Fruit fly (Drosophila melanogaster) whole organism, embryonic: ENCODE results near the gene Prp16.
A peak's percentile ranks its signal among the peaks of the same experiment; 100 is the strongest.

Experiments
- Bgb ChIP-seq: fragments of 200-800 bp; sonication (Bioruptor generic); IDR thresholded peaks from 2 replicates; pipeline ENCODE4 v1.3.6; 2022; ENCODE audit warnings: missing biosample characterization, missing genetic modification characterization; ENCODE audit not compliant: partially characterized antibody
- CG10979 ChIP-seq: fragments of 200-800 bp; sonication (Bioruptor generic); optimal IDR thresholded peaks from 2 replicates; lab custom pipeline; 2018; ENCODE audit warnings: missing biosample characterization, mild to moderate bottlenecking, missing genetic modification characterization, moderate library complexity
- CG11093 ChIP-seq: fragments of 200-800 bp; sonication (Bioruptor generic); IDR thresholded peaks from 3 replicates; pipeline ENCODE4 v1.3.6; 2022; ENCODE audit warnings: missing biosample characterization, missing genetic modification characterization
- CG13775 ChIP-seq: fragments of 200-800 bp; sonication (Bioruptor generic); optimal IDR thresholded peaks from 3 replicates; lab custom pipeline; 2017; ENCODE audit warnings: missing biosample characterization, mild to moderate bottlenecking, missing genetic modification characterization
- CG14014 ChIP-seq: fragments of 200-800 bp; sonication (Bioruptor generic); IDR thresholded peaks from 2 replicates; pipeline ENCODE4 v1.3.6; 2022; ENCODE audit warnings: missing biosample characterization, missing genetic modification characterization
- CG15269 ChIP-seq: fragments of 200-800 bp; sonication (Bioruptor generic); optimal IDR thresholded peaks from 2 replicates; lab custom pipeline; 2018; ENCODE audit warnings: missing biosample characterization, mild to moderate bottlenecking, missing genetic modification characterization, moderate library complexity
- CG17568 ChIP-seq: fragments of 200-800 bp; sonication (Bioruptor generic); optimal IDR thresholded peaks from 2 replicates; lab custom pipeline; 2018; ENCODE audit warnings: missing biosample characterization, mild to moderate bottlenecking, missing genetic modification characterization, moderate library complexity
- CG17612 ChIP-seq: fragments of 200-800 bp; sonication (Bioruptor generic); IDR thresholded peaks from 2 replicates; pipeline ENCODE4 v1.3.6; 2022; ENCODE audit warnings: missing biosample characterization, missing genetic modification characterization
- CG18476 ChIP-seq: fragments of 200-800 bp; sonication (Bioruptor generic); optimal IDR thresholded peaks from 2 replicates; lab custom pipeline; 2016; ENCODE audit warnings: missing biosample characterization, mild to moderate bottlenecking, missing genetic modification characterization
- CG2199 ChIP-seq: fragments of 200-800 bp; sonication (Bioruptor generic); IDR thresholded peaks from 3 replicates; pipeline ENCODE4 v1.3.6; 2022; ENCODE audit warnings: missing biosample characterization, missing genetic modification characterization
- CG30020 ChIP-seq: fragments of 200-800 bp; optimal IDR thresholded peaks from 2 replicates; lab custom pipeline; 2019; ENCODE audit warnings: missing biosample characterization, mild to moderate bottlenecking, missing genetic modification characterization, moderate library complexity
- CG3163 ChIP-seq: fragments of 200-800 bp; sonication (Bioruptor generic); optimal IDR thresholded peaks from 3 replicates; lab custom pipeline; 2016; ENCODE audit warnings: missing biosample characterization, missing genetic modification characterization
- CG34422 ChIP-seq: fragments of 200-800 bp; sonication (Bioruptor generic); IDR thresholded peaks from 3 replicates; pipeline ENCODE4 v1.3.6; 2022; ENCODE audit warnings: missing biosample characterization, missing genetic modification characterization
- CG4424 ChIP-seq: fragments of 200-800 bp; sonication (Bioruptor generic); optimal IDR thresholded peaks from 3 replicates; lab custom pipeline; 2016; ENCODE audit warnings: missing biosample characterization, missing genetic modification characterization
- CG4617 ChIP-seq: fragments of 200-800 bp; sonication (Bioruptor generic); optimal IDR thresholded peaks from 3 replicates; lab custom pipeline; 2016; ENCODE audit warnings: missing biosample characterization, missing genetic modification characterization, borderline replicate concordance
- CG4820 ChIP-seq: fragments of 200-800 bp; sonication (Bioruptor generic); optimal IDR thresholded peaks from 3 replicates; lab custom pipeline; 2016; ENCODE audit warnings: missing biosample characterization, missing genetic modification characterization
- CG6272 ChIP-seq: fragments of 200-800 bp; sonication (Bioruptor generic); IDR thresholded peaks from 2 replicates; pipeline ENCODE4 v1.3.6; 2022; ENCODE audit warnings: missing biosample characterization, missing genetic modification characterization
- CG7357 ChIP-seq: fragments of 200-800 bp; sonication (Bioruptor generic); IDR thresholded peaks from 3 replicates; pipeline ENCODE4 v1.3.6; 2022; ENCODE audit warnings: missing biosample characterization, missing genetic modification characterization
- CG8765 ChIP-seq: fragments of 200-800 bp; sonication (Bioruptor generic); IDR thresholded peaks from 2 replicates; pipeline ENCODE4 v1.3.6; 2022; ENCODE audit warnings: missing biosample characterization, missing genetic modification characterization
- D19A ChIP-seq: fragments of 200-800 bp; optimal IDR thresholded peaks from 3 replicates; lab custom pipeline; 2019; ENCODE audit warnings: missing biosample characterization, mild to moderate bottlenecking, missing genetic modification characterization, moderate library complexity
- Fer1 ChIP-seq: fragments of 200-800 bp; sonication (Bioruptor generic); optimal IDR thresholded peaks from 2 replicates; lab custom pipeline; 2017; ENCODE audit warnings: missing biosample characterization, mild to moderate bottlenecking, missing genetic modification characterization
- Hsf ChIP-seq: fragments of 200-800 bp; sonication (Bioruptor generic); optimal IDR thresholded peaks from 3 replicates; lab custom pipeline; 2016; ENCODE audit warnings: missing biosample characterization, missing genetic modification characterization
- MBD-R2 ChIP-seq: fragments of 200-800 bp; sonication (Bioruptor generic); IDR thresholded peaks from 2 replicates; pipeline ENCODE4 v1.3.6; 2022; ENCODE audit warnings: missing biosample characterization, missing genetic modification characterization
- Myb ChIP-seq: fragments of 200-800 bp; sonication (Bioruptor generic); optimal IDR thresholded peaks from 2 replicates; lab custom pipeline; 2016; ENCODE audit warnings: missing biosample characterization, missing genetic modification characterization
- PHDP ChIP-seq: fragments of 200-800 bp; sonication (Bioruptor generic); optimal IDR thresholded peaks from 3 replicates; lab custom pipeline; 2018; ENCODE audit warnings: missing biosample characterization, mild to moderate bottlenecking, missing genetic modification characterization, moderate library complexity
- Ssrp ChIP-seq: fragments of 200-800 bp; sonication (Bioruptor generic); optimal IDR thresholded peaks from 2 replicates; lab custom pipeline; 2018; ENCODE audit warnings: missing biosample characterization, mild to moderate bottlenecking, missing genetic modification characterization, moderate library complexity
- ab ChIP-seq: fragments of 200-800 bp; sonication (Bioruptor generic); optimal IDR thresholded peaks from 2 replicates; lab custom pipeline; 2016; ENCODE audit warnings: missing biosample characterization, missing genetic modification characterization
- ac ChIP-seq: fragments of 200-800 bp; sonication (Bioruptor generic); optimal IDR thresholded peaks from 3 replicates; lab custom pipeline; 2017; ENCODE audit warnings: missing biosample characterization, mild to moderate bottlenecking, missing genetic modification characterization
- chn ChIP-seq: fragments of 200-800 bp; sonication (Bioruptor generic); optimal IDR thresholded peaks from 2 replicates; lab custom pipeline; 2016; ENCODE audit warnings: missing biosample characterization, missing genetic modification characterization
- corto ChIP-seq: fragments of 200-800 bp; sonication (Bioruptor generic); optimal IDR thresholded peaks from 2 replicates; lab custom pipeline; 2016; ENCODE audit warnings: missing biosample characterization, mild to moderate bottlenecking, missing genetic modification characterization, moderate library complexity
- disco-r ChIP-seq: fragments of 200-800 bp; sonication (Bioruptor generic); optimal IDR thresholded peaks from 2 replicates; lab custom pipeline; 2016; ENCODE audit warnings: missing biosample characterization, missing genetic modification characterization
- en ChIP-seq: fragments of 200-800 bp; sonication (Bioruptor generic); optimal IDR thresholded peaks from 2 replicates; lab custom pipeline; 2016; ENCODE audit warnings: missing biosample characterization, missing genetic modification characterization
- eve ChIP-seq, 2 experiments: fragments of >200 bp; optimal IDR thresholded peaks; 2 replicates each; lab custom pipeline; 2017; ENCODE audit warnings: missing biosample characterization in 2 of 2, missing genetic modification characterization in 2 of 2
- fd3F ChIP-seq: fragments of 200-800 bp; sonication (Bioruptor generic); optimal IDR thresholded peaks from 2 replicates; lab custom pipeline; 2018; ENCODE audit warnings: missing biosample characterization, mild to moderate bottlenecking, missing genetic modification characterization, moderate library complexity
- fru ChIP-seq: fragments of >200 bp; optimal IDR thresholded peaks from 2 replicates; lab custom pipeline; 2017
- gcm ChIP-seq: fragments of 200-800 bp; sonication (Bioruptor generic); optimal IDR thresholded peaks from 2 replicates; lab custom pipeline; 2019; ENCODE audit warnings: missing biosample characterization, mild to moderate bottlenecking, missing genetic modification characterization, moderate library complexity
- gsb-n ChIP-seq: fragments of 200-800 bp; sonication (Bioruptor generic); optimal IDR thresholded peaks from 3 replicates; lab custom pipeline; 2018; ENCODE audit warnings: missing biosample characterization, mild to moderate bottlenecking, missing genetic modification characterization
- gt ChIP-seq: fragments of 200-800 bp; sonication (Bioruptor generic); IDR thresholded peaks from 2 replicates; pipeline ENCODE4 v1.3.6; 2022; ENCODE audit warnings: missing biosample characterization, missing genetic modification characterization
- hb ChIP-seq: fragments of 200-800 bp; sonication (Bioruptor generic); IDR thresholded peaks from 3 replicates; pipeline ENCODE4 v1.3.6; 2022; ENCODE audit warnings: missing biosample characterization, missing genetic modification characterization; ENCODE audit not compliant: partially characterized antibody
- ken ChIP-seq: fragments of 200-800 bp; sonication (Bioruptor generic); IDR thresholded peaks from 3 replicates; pipeline ENCODE4 v1.3.6; 2022; ENCODE audit warnings: missing biosample characterization, missing genetic modification characterization
- lov ChIP-seq, 2 experiments: fragments of 200-800 bp in 1 of 2; fragments of >200 bp in 1 of 2; sonication (Bioruptor generic) in 1 of 2; IDR thresholded peaks in 1 of 2; optimal IDR thresholded peaks in 1 of 2; 2 replicates in 1 of 2; 3 replicates in 1 of 2; pipeline versions ENCODE4 v1.3.6 to Lab custom; 2017 to 2022; ENCODE audit warnings: missing biosample characterization in 1 of 2, missing genetic modification characterization in 1 of 2
- nom ChIP-seq: fragments of 200-800 bp; sonication (Bioruptor generic); optimal IDR thresholded peaks from 2 replicates; lab custom pipeline; 2017; ENCODE audit warnings: missing biosample characterization, missing genetic modification characterization, mild to moderate bottlenecking, moderate library complexity, missing genetic modification reagents
- pros ChIP-seq: fragments of 200-800 bp; sonication (Bioruptor generic); optimal IDR thresholded peaks from 3 replicates; lab custom pipeline; 2019; ENCODE audit warnings: missing biosample characterization, mild to moderate bottlenecking, missing genetic modification characterization, moderate library complexity
- repo ChIP-seq: fragments of 200-800 bp; sonication (Bioruptor generic); optimal IDR thresholded peaks from 2 replicates; lab custom pipeline; 2016; ENCODE audit warnings: missing biosample characterization, missing genetic modification characterization
- row ChIP-seq: fragments of 200-800 bp; sonication (Bioruptor generic); IDR thresholded peaks from 3 replicates; pipeline ENCODE4 v1.3.6; 2022; ENCODE audit warnings: missing biosample characterization, missing genetic modification characterization
- slp2 ChIP-seq: fragments of 200-800 bp; sonication (Bioruptor generic); optimal IDR thresholded peaks from 2 replicates; lab custom pipeline; 2016; ENCODE audit warnings: missing biosample characterization, missing genetic modification characterization
- tll ChIP-seq, 2 experiments: fragments of 200-800 bp in 1 of 2; fragments of >200 bp in 1 of 2; sonication (Bioruptor generic) in 1 of 2; optimal IDR thresholded peaks; 2 replicates each; lab custom pipeline; 2017 to 2019; ENCODE audit warnings: missing biosample characterization in 2 of 2, missing genetic modification characterization in 2 of 2, mild to moderate bottlenecking in 1 of 2, moderate library complexity in 1 of 2
- trem ChIP-seq: fragments of 200-800 bp; optimal IDR thresholded peaks from 3 replicates; lab custom pipeline; 2019; ENCODE audit warnings: missing biosample characterization, mild to moderate bottlenecking, missing genetic modification characterization, moderate library complexity
- wek ChIP-seq: fragments of 200-800 bp; sonication (Bioruptor generic); optimal IDR thresholded peaks from 3 replicates; lab custom pipeline; 2018; ENCODE audit warnings: missing biosample characterization, mild to moderate bottlenecking, missing genetic modification characterization, moderate library complexity
- z ChIP-seq: fragments of 200-800 bp; sonication (Bioruptor generic); IDR thresholded peaks from 3 replicates; pipeline ENCODE4 v1.3.6; 2022; ENCODE audit warnings: missing biosample characterization, missing genetic modification characterization
- zen2 ChIP-seq: fragments of 200-800 bp; sonication (Bioruptor generic); IDR thresholded peaks from 3 replicates; pipeline ENCODE4 v1.3.6; 2022; ENCODE audit warnings: missing biosample characterization, missing genetic modification characterization; ENCODE audit not compliant: partially characterized antibody
- zf30C ChIP-seq: fragments of 200-800 bp; sonication (Bioruptor generic); optimal IDR thresholded peaks from 3 replicates; lab custom pipeline; 2018; ENCODE audit warnings: missing biosample characterization, mild to moderate bottlenecking, missing genetic modification characterization

Prp16 gene

DNA sequence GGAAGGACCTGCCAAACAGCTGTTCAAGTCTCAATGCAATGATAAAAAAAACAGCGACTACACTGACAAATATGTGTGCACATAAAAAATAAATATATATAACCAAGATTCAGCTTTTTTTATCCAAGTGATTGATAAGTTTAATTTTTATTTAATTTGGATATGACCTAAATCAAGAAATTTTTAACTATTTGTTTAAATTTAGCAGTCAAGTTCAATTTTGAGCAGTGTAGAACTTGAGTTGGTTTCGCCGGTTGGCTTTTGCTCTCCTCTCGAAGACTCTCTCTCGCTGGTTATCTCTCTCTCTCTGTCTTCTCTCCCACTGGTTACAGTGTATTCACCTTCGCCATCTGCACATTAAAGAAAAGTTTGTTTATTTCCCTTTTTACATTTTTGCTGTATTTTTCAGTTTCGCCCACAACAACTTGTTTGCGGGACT, 16.9 kb downstream of the Prp16 start (continued):
- TF ChIP-seq ken (peak; percentile 79), Fer1 (GFP tag; lab: Kevin White, UChicago) (peak; percentile 87), CG10979 (tag; lab: Kevin White, UChicago) (peak; percentile 92), Hsf (GFP tag; lab: Kevin White, UChicago) (peak; percentile 82), trem (tag; lab: Kevin White, UChicago) (peak; percentile 82), corto (GFP tag; lab: Kevin White, UChicago) (peak; percentile 77), chn (peak; percentile 55), zf30C (GFP tag; lab: Kevin White, UChicago) (peak; percentile 73), zen2 (GFP tag; lab: Robert Waterston, UW) (no peak), CG4617 (peak; percentile 66), fru (no peak), eve (GFP tag; optimal IDR thresholded peaks at IDR 0.05; lab: Kevin White, UChicago) (no peak), D19A (peak; percentile 84), PHDP (tag; lab: Kevin White, UChicago) (peak; percentile 93), MBD-R2 (GFP tag; lab: Robert Waterston, UW) (peak; percentile 61; the same call in 1 of the 2 replicates), en (GFP tag; lab: Kevin White, UChicago) (peak; percentile 45), CG17612 (GFP tag; lab: Robert Waterston, UW) (peak; percentile 70), fd3F (peak; percentile 81), nom (GFP tag; lab: Kevin White, UChicago) (peak; percentile 96), Bgb (GFP tag; lab: Robert Waterston, UW) (no peak), Myb (peak; percentile 48), lov (optimal IDR thresholded peaks at IDR 0.05; lab: Kevin White, UChicago) (no peak), lov (GFP tag; IDR thresholded peaks at IDR 0.05; lab: Robert Waterston, UW) (0 out of 3 replicates have a peak, but pooled peaks have one; percentile 59), CG18476 (GFP tag; lab: Kevin White, UChicago) (peak; percentile 79), ab (GFP tag; lab: Kevin White, UChicago) (peak; percentile 10), repo (peak; percentile 35), Ssrp (tag; lab: Kevin White, UChicago) (peak; percentile 89), CG11093 (GFP tag; lab: Robert Waterston, UW) (peak; percentile 70; the same call in 2 of the 3 replicates), z (GFP tag; lab: Robert Waterston, UW) (no peak), CG4820 (GFP tag; lab: Kevin White, UChicago) (peak; percentile 82), CG6272 (GFP tag; lab: Robert Waterston, UW) (peak; percentile 64), CG13775 (GFP tag; lab: Kevin White, UChicago) (peak; percentile 81), wek (peak; percentile 16), CG34422 (peak; percentile 88), disco-r (GFP tag; lab: Kevin White, UChicago) (peak; percentile 39), CG2199 (GFP tag; lab: Robert Waterston, UW) (peak; percentile 50; the same call in 1 of the 3 replicates), row (GFP tag; lab: Robert Waterston, UW) (peak; percentile 89), CG3163 (GFP tag; lab: Kevin White, UChicago) (no peak), gt (GFP tag; lab: Robert Waterston, UW) (no peak; the same call in 1 of the 2 replicates), CG17568 (GFP tag; lab: Kevin White, UChicago) (peak; percentile 69), CG8765 (GFP tag; lab: Robert Waterston, UW) (peak; percentile 62), gsb-n (peak; percentile 89)

DNA sequence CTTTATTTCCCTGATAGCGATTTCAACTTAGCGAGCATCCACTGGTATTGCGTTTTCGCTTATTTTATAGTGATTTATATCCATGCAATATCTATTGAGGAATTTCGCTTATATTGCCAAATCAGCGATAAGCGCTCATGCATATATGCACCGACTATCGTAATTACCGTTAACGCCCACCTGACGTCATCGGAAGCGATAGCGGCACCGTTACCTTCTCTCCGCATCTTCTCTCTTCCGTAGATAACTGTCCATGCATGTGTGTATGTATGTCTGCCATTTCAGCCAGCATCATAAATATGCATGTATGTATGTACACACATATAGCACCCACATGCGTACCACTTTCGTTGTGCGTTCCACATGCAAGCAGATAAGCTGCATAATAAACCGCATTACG, 20.0 kb downstream of the Prp16 start:
- peak; percentile 25 for TF ChIP-seq gcm (GFP tag; lab: Kevin White, UChicago)
- TF ChIP-seq tll (GFP tag; optimal IDR thresholded peaks at IDR 0.05; lab: Kevin White, UChicago), result no peak
- TF ChIP-seq pros (GFP tag; lab: Kevin White, UChicago), result peak; percentile 39
- no peak for TF ChIP-seq CG7357 (GFP tag; lab: Robert Waterston, UW)
- no peak for TF ChIP-seq CG14014 (GFP tag; lab: Robert Waterston, UW)
- TF ChIP-seq CG30020 (tag; lab: Kevin White, UChicago), result no peak
- TF ChIP-seq CG15269 (tag; lab: Kevin White, UChicago), result no peak
- TF ChIP-seq slp2, result no peak
- no peak for TF ChIP-seq ac (GFP tag; lab: Kevin White, UChicago)
- TF ChIP-seq CG4424 (GFP tag; lab: Kevin White, UChicago), result no peak
- TF ChIP-seq hb (GFP tag; lab: Robert Waterston, UW), result no peak
- no peak for TF ChIP-seq z (GFP tag; lab: Robert Waterston, UW)
